Worm (Caenorhabditis elegans) whole organism, L3 larva: ENCODE data around the gene C05B5.1.

Experiments
- fos-1 ChIP-seq: fragments of 150-350 bp; optimal IDR thresholded peaks from 2 replicates; lab custom pipeline; 2014; ENCODE audit warnings: missing biosample characterization, missing genetic modification characterization
- nhr-11 ChIP-seq: fragments of 150-350 bp; optimal IDR thresholded peaks from 2 replicates; lab custom pipeline; 2014; ENCODE audit warnings: missing biosample characterization, missing genetic modification characterization
- nhr-25 ChIP-seq: sonication (generic microtip); optimal IDR thresholded peaks from 2 replicates; lab custom pipeline; 2017; ENCODE audit warnings: missing biosample characterization, missing genetic modification characterization
- pqm-1 ChIP-seq: fragments of 150-350 bp; optimal IDR thresholded peaks from 2 replicates; lab custom pipeline; 2017; ENCODE audit warnings: missing biosample characterization, missing genetic modification characterization, inconsistent platforms
- zag-1 ChIP-seq: fragments of 150-350 bp; optimal IDR thresholded peaks from 2 replicates; lab custom pipeline; 2014; ENCODE audit warnings: missing biosample characterization, missing genetic modification characterization

DNA sequence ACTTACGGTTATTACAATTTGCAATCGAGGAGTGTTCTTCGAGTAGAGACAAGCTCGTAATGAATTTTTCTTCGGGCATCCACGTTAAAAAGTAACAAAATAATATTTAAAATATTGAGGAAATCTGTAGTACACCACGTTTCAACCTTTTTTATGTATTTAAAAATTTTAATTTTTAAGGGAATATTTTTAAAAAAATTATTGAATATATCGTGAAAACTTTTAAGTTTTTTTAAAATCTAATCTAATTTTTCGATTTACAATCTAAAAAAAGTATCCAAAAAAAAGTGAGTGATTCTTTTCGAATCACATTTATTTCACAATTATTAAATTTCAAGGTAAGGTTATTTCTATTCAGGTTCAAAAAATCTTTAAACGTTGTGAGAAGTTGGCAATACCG, 43.5 kb downstream of the C05B5.1 start, which contains the start of gene gln-2:
- TF ChIP-seq zag-1 (tag; lab: Kevin White, UChicago) = no peak
- TF ChIP-seq fos-1 (tag; lab: Kevin White, UChicago) = no peak
- no peak for TF ChIP-seq nhr-11
- TF ChIP-seq pqm-1 = no peak
- no peak for TF ChIP-seq nhr-25
